Fruit fly (Drosophila melanogaster): ENCODE data around the gene CG17625.

The CG17625 gene

DNA sequence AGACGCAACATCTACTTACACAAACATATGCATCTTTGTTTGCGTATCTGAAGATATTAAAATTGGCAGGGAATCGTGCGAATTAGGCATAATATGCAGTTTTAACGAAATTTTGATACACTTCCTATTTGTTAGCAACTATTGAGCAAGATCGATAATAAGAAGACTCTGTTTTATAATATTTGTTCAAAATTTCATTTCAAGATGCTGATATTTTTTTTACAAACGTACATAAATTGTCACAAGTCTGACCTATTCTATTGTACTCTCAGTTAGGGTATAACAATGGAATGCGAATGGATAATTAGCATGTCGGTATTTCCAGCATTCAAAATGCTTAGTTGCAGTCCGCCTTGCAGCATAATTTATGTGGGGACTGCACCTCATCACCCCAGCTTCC is 41.2 kb downstream of the CG17625 start:
- TF ChIP-seq CG8119 (GFP tag; IDR thresholded peaks at IDR 0.05): no peak
- no peak for TF ChIP-seq Blimp-1 (GFP tag; optimal IDR thresholded peaks at IDR 0.05)
- no peak for TF ChIP-seq fkh (GFP tag; optimal IDR thresholded peaks at IDR 0.05)
- no peak for TF ChIP-seq spab (GFP tag; optimal IDR thresholded peaks at IDR 0.05)
- no peak for TF ChIP-seq fd59A (GFP tag; optimal IDR thresholded peaks at IDR 0.05)
- TF ChIP-seq Met (GFP tag; optimal IDR thresholded peaks at IDR 0.05): no peak
- TF ChIP-seq Eip93F (GFP tag; optimal IDR thresholded peaks at IDR 0.05): no peak
- peak; percentile 72 for TF ChIP-seq CG32006 (GFP tag; optimal IDR thresholded peaks at IDR 0.05)
- TF ChIP-seq CG6276 (GFP tag; optimal IDR thresholded peaks at IDR 0.05): no peak
- no peak for TF ChIP-seq Hr39 (GFP tag; optimal IDR thresholded peaks at IDR 0.05)
- no peak for TF ChIP-seq Lpt (GFP tag; optimal IDR thresholded peaks at IDR 0.05)
- no peak for TF ChIP-seq dac (GFP tag; optimal IDR thresholded peaks at IDR 0.05)
- TF ChIP-seq achi (GFP tag; optimal IDR thresholded peaks at IDR 0.05): no peak
- TF ChIP-seq esn (GFP tag; optimal IDR thresholded peaks at IDR 0.05): peak; percentile 41
- no peak for TF ChIP-seq CG34406 (GFP tag; optimal IDR thresholded peaks at IDR 0.05)
- no peak for TF ChIP-seq Sox14 (GFP tag; optimal IDR thresholded peaks at IDR 0.05)
- TF ChIP-seq CG6808 (GFP tag; optimal IDR thresholded peaks at IDR 0.05): no peak
- TF ChIP-seq Sox15 (GFP tag; optimal IDR thresholded peaks at IDR 0.05): no peak
- no peak for TF ChIP-seq CG6163 (GFP tag; IDR thresholded peaks at IDR 0.05)
- no peak for TF ChIP-seq CG9139 (GFP tag; optimal IDR thresholded peaks at IDR 0.05)
- no peak for TF ChIP-seq cyc (GFP tag; optimal IDR thresholded peaks at IDR 0.05)
- peak; percentile 56 for TF ChIP-seq svp (GFP tag)
- TF ChIP-seq Ets96B (tag; optimal IDR thresholded peaks at IDR 0.05): no peak
- no peak for TF ChIP-seq dsx (GFP tag; optimal IDR thresholded peaks at IDR 0.05; ENCODE audit: poor library complexity, severe bottlenecking)
- TF ChIP-seq Smox (GFP tag; optimal IDR thresholded peaks at IDR 0.05): no peak
- TF ChIP-seq CG8632 (GFP tag; optimal IDR thresholded peaks at IDR 0.05): no peak
- no peak for TF ChIP-seq CG11902 (GFP tag; optimal IDR thresholded peaks at IDR 0.05)
- no peak for TF ChIP-seq CG6854 (GFP tag; optimal IDR thresholded peaks at IDR 0.05)
- TF ChIP-seq salr (GFP tag; optimal IDR thresholded peaks at IDR 0.05): no peak
- peak; percentile 67 for TF ChIP-seq Hr4 (GFP tag; optimal IDR thresholded peaks at IDR 0.05)
- TF ChIP-seq Hr38 (GFP tag; optimal IDR thresholded peaks at IDR 0.05): no peak
- TF ChIP-seq Sox102F (GFP tag; optimal IDR thresholded peaks at IDR 0.05): no peak
- TF ChIP-seq CG1621 (tag; optimal IDR thresholded peaks at IDR 0.05): no peak
- no peak for TF ChIP-seq Ets21C (GFP tag; optimal IDR thresholded peaks at IDR 0.05)
- no peak for TF ChIP-seq fd85E (GFP tag; optimal IDR thresholded peaks at IDR 0.05)
- TF ChIP-seq CG31627 (GFP tag; optimal IDR thresholded peaks at IDR 0.05): peak; percentile 48
- peak; percentile 16 for TF ChIP-seq CG6792 (GFP tag; optimal IDR thresholded peaks at IDR 0.05)
- no peak for TF ChIP-seq CG3032 (tag; optimal IDR thresholded peaks at IDR 0.05)
- TF ChIP-seq net (GFP tag; optimal IDR thresholded peaks at IDR 0.05): no peak
- TF ChIP-seq CG11762 (GFP tag; optimal IDR thresholded peaks at IDR 0.05; ENCODE audit: insufficient read depth): no peak
- TF ChIP-seq OdsH (GFP tag; optimal IDR thresholded peaks at IDR 0.05): no peak
- no peak for TF ChIP-seq CG10669 (GFP tag; optimal IDR thresholded peaks at IDR 0.05)
- TF ChIP-seq CG10631 (GFP tag; optimal IDR thresholded peaks at IDR 0.05): peak; percentile 9
- TF ChIP-seq Eip78C (GFP tag): no peak
- TF ChIP-seq vri (GFP tag; optimal IDR thresholded peaks at IDR 0.05): peak; percentile 7
- TF ChIP-seq ss (GFP tag; optimal IDR thresholded peaks at IDR 0.05): no peak
- no peak for TF ChIP-seq pdm3 (GFP tag; optimal IDR thresholded peaks at IDR 0.05)
- peak; percentile 54 for TF ChIP-seq Gug (GFP tag; IDR thresholded peaks at IDR 0.05)
- no peak for TF ChIP-seq topi (GFP tag; optimal IDR thresholded peaks at IDR 0.05)
- peak; percentile 13 for TF ChIP-seq CG4318 (GFP tag; optimal IDR thresholded peaks at IDR 0.05)
- TF ChIP-seq CG15336 (GFP tag; IDR thresholded peaks at IDR 0.05): peak; percentile 80
- no peak for TF ChIP-seq acj6 (GFP tag; optimal IDR thresholded peaks at IDR 0.05)
- no peak for TF ChIP-seq CG7368 (GFP tag; optimal IDR thresholded peaks at IDR 0.05)
